Worm (Caenorhabditis elegans) whole organism, late embryonic: ENCODE data around the gene nhr-18.

ENCODE experiments used
- F13H6.1 ChIP-seq: sonication (generic microtip); optimal IDR thresholded peaks from 2 replicates; lab custom pipeline; 2016; ENCODE audit warnings: missing genetic modification characterization, missing compliant biosample characterization
- K02D7.2 ChIP-seq: sonication (generic microtip); optimal IDR thresholded peaks from 2 replicates; lab custom pipeline; 2017; ENCODE audit warnings: mild to moderate bottlenecking, missing genetic modification characterization, missing compliant biosample characterization
- ama-1 ChIP-seq: fragments of 150-350 bp; optimal IDR thresholded peaks from 2 replicates; lab custom pipeline; 2014
- ceh-22 ChIP-seq: sonication (generic microtip); optimal IDR thresholded peaks from 2 replicates; lab custom pipeline; 2017; ENCODE audit warnings: missing biosample characterization, missing genetic modification characterization
- ceh-31 ChIP-seq: sonication (generic microtip); optimal IDR thresholded peaks from 2 replicates; lab custom pipeline; 2016; ENCODE audit warnings: missing genetic modification characterization, missing compliant biosample characterization
- ceh-48 ChIP-seq: sonication (generic microtip); optimal IDR thresholded peaks from 2 replicates; lab custom pipeline; 2016; ENCODE audit warnings: missing genetic modification characterization, inconsistent platforms, missing compliant biosample characterization
- elt-4 ChIP-seq: sonication (generic microtip); optimal IDR thresholded peaks from 2 replicates; lab custom pipeline; 2016; ENCODE audit warnings: missing genetic modification characterization, missing compliant biosample characterization
- fkh-10 ChIP-seq: fragments of 150-350 bp; optimal IDR thresholded peaks from 2 replicates; lab custom pipeline; 2014; ENCODE audit warnings: missing biosample characterization, missing genetic modification reagents, missing genetic modification characterization
- lin-11 ChIP-seq: fragments of 200-800 bp; sonication (Bioruptor generic); optimal IDR thresholded peaks from 2 replicates; lab custom pipeline; 2018; ENCODE audit warnings: mild to moderate bottlenecking, missing genetic modification characterization, missing compliant biosample characterization
- nfya-1 ChIP-seq: sonication (generic microtip); optimal IDR thresholded peaks from 2 replicates; lab custom pipeline; 2017; ENCODE audit warnings: missing genetic modification characterization, mild to moderate bottlenecking, missing compliant biosample characterization, antibody characterized with exemption, moderate library complexity
- sox-2 ChIP-seq: fragments of 200-800 bp; sonication (Bioruptor generic); IDR thresholded peaks from 2 replicates; pipeline ENCODE4 v1.3.6; 2022; ENCODE audit warnings: missing genetic modification reagents, missing genetic modification characterization, missing compliant biosample characterization
- unc-55 ChIP-seq: sonication (generic microtip); optimal IDR thresholded peaks from 2 replicates; lab custom pipeline; 2017; ENCODE audit warnings: missing biosample characterization, missing genetic modification reagents, missing genetic modification characterization
- ztf-16 ChIP-seq: sonication (generic microtip); optimal IDR thresholded peaks from 2 replicates; lab custom pipeline; 2017; ENCODE audit warnings: missing genetic modification characterization, missing compliant biosample characterization

DNA sequence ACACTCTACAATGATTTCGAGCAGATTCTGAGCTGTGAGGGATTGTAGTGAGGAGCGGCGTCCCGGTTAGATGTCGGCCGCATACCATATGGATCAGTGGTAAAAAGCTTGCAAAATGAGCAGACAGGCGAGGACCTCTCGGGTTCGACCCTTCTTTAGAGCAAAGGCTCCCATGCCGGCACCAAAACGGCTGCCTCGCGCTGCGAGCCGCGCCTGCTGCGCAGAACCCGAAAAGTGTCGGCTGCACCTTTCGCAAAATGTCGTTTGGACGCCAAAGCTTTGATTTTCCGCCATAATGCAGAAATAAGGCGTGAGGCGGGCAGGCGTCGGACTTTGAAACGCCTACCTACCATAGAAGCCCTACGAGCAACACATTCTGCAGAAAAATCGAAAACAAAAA is 36.6 kb upstream of the nhr-18 start:
- TF ChIP-seq elt-4 (tag; lab: Kevin White, UChicago) (no peak), ceh-31 (tag; lab: Kevin White, UChicago) (no peak), ceh-22 (tag; lab: Kevin White, UChicago) (no peak), unc-55 (GFP tag; lab: Kevin White, UChicago) (no peak), F13H6.1 (tag; lab: Kevin White, UChicago) (no peak), ceh-48 (tag; lab: Kevin White, UChicago) (no peak), ama-1 (lab: Kevin White, UChicago) (no peak), fkh-10 (GFP tag; lab: Kevin White, UChicago) (no peak), lin-11 (tag; lab: Kevin White, UChicago) (no peak), sox-2 (GFP tag; lab: Robert Waterston, UW) (no peak), K02D7.2 (no peak), nfya-1 (tag; lab: Kevin White, UChicago) (no peak), ztf-16 (tag; lab: Kevin White, UChicago) (no peak)
